Fruit fly (Drosophila melanogaster) whole organism, pupa: ENCODE results near the gene CG31176.
A peak's percentile ranks its signal among the peaks of the same experiment; 100 is the strongest.

Experiments
- CG10348 ChIP-seq: fragments of 200-800 bp; sonication (Bioruptor generic); IDR thresholded peaks from 2 replicates; pipeline ENCODE4 v1.3.6; 2022; ENCODE audit warnings: missing biosample characterization, missing genetic modification characterization
- CG13204 ChIP-seq: fragments of 200-800 bp; sonication (Bioruptor generic); optimal IDR thresholded peaks from 2 replicates; lab custom pipeline; 2018; ENCODE audit warnings: missing biosample characterization, mild to moderate bottlenecking, missing genetic modification characterization, moderate library complexity
- CG14655 ChIP-seq: fragments of 200-800 bp; sonication (Bioruptor generic); optimal IDR thresholded peaks from 3 replicates; lab custom pipeline; 2017; ENCODE audit warnings: mild to moderate bottlenecking, missing biosample characterization, missing genetic modification reagents, missing genetic modification characterization
- CG32121 ChIP-seq: fragments of 200-800 bp; sonication (Bioruptor generic); IDR thresholded peaks from 2 replicates; pipeline ENCODE4 v1.3.6; 2022; ENCODE audit warnings: missing biosample characterization, missing genetic modification characterization
- CG34367 ChIP-seq: fragments of 200-800 bp; sonication (Bioruptor generic); optimal IDR thresholded peaks from 2 replicates; lab custom pipeline; 2018; ENCODE audit warnings: missing biosample characterization, mild to moderate bottlenecking, missing genetic modification characterization
- CG4496 ChIP-seq: fragments of 200-800 bp; sonication (Bioruptor generic); IDR thresholded peaks from 3 replicates; pipeline ENCODE4 v1.3.6; 2022; ENCODE audit warnings: missing biosample characterization, missing genetic modification characterization
- CG8159 ChIP-seq: fragments of 200-800 bp; sonication (Bioruptor generic); optimal IDR thresholded peaks from 3 replicates; lab custom pipeline; 2018; ENCODE audit warnings: missing biosample characterization, mild to moderate bottlenecking, missing genetic modification characterization, moderate library complexity
- CG8301 ChIP-seq: fragments of 200-800 bp; sonication (Bioruptor generic); optimal IDR thresholded peaks from 2 replicates; lab custom pipeline; 2018; ENCODE audit warnings: missing biosample characterization, mild to moderate bottlenecking, missing genetic modification characterization
- CG9948 ChIP-seq: fragments of 200-800 bp; sonication (Bioruptor generic); optimal IDR thresholded peaks from 2 replicates; lab custom pipeline; 2018; ENCODE audit warnings: missing biosample characterization, mild to moderate bottlenecking, missing genetic modification characterization, moderate library complexity
- EcR ChIP-seq: fragments of 200-800 bp; sonication (Bioruptor generic); optimal IDR thresholded peaks from 3 replicates; lab custom pipeline; 2019; ENCODE audit warnings: missing biosample characterization, missing genetic modification characterization, mild to moderate bottlenecking, moderate library complexity, missing genetic modification reagents
- Pif1B ChIP-seq: fragments of 200-800 bp; sonication (Bioruptor generic); optimal IDR thresholded peaks from 3 replicates; lab custom pipeline; 2016; ENCODE audit warnings: missing biosample characterization, missing genetic modification characterization
- fd96Ca ChIP-seq: fragments of 200-800 bp; sonication (Bioruptor generic); IDR thresholded peaks from 3 replicates; pipeline ENCODE4 v1.3.6; 2022; ENCODE audit warnings: missing biosample characterization, missing genetic modification characterization
- gl ChIP-seq: fragments of 200-800 bp; sonication (Bioruptor generic); optimal IDR thresholded peaks from 2 replicates; lab custom pipeline; 2018; ENCODE audit warnings: missing biosample characterization, mild to moderate bottlenecking, missing genetic modification characterization

DNA sequence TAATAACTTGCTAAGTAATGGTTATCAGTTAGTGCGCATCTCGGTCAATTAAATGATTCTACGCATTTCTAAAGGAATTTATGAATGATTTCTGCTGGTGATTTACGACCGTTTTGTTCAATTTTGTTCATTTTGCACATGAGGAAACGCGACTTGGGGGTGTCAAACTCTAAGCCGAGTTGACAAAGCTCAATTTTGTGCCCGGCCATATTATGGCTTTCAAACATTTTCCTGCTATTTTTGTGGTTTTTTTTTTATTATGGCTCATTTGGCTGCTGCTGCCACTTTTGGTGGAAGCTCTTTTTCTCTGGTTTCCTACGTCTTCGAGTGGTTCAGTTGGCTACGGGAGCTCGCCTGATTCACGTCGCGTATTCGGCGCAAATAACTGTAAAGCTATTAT is 55.4 kb downstream of the CG31176 start, which contains the start of gene Jhbp16:
- TF ChIP-seq CG10348 (GFP tag; lab: Robert Waterston, UW) (no peak), Pif1B (GFP tag; lab: Kevin White, UChicago) (no peak), gl (tag; lab: Kevin White, UChicago) (no peak), EcR (GFP tag; lab: Kevin White, UChicago) (no peak), CG13204 (GFP tag; lab: Kevin White, UChicago) (no peak), fd96Ca (no peak), CG8301 (tag; lab: Kevin White, UChicago) (no peak), CG4496 (GFP tag; lab: Robert Waterston, UW) (0 out of 3 replicates have a peak, but pooled peaks have one; percentile 50), CG34367 (tag; lab: Kevin White, UChicago) (no peak), CG32121 (no peak), CG14655 (GFP tag; lab: Kevin White, UChicago) (no peak), CG8159 (tag; lab: Kevin White, UChicago) (no peak), CG9948 (tag; lab: Kevin White, UChicago) (no peak)
